Worm (Caenorhabditis elegans) whole organism, late embryonic: Measurements from ENCODE around the gene Y76B12C.6.

ENCODE experiments used
- C08G9.2 ChIP-seq: sonication (generic microtip); optimal IDR thresholded peaks from 2 replicates; lab custom pipeline; 2016; ENCODE audit warnings: mild to moderate bottlenecking, missing genetic modification characterization, moderate library complexity, missing compliant biosample characterization
- F13H6.1 ChIP-seq: sonication (generic microtip); optimal IDR thresholded peaks from 2 replicates; lab custom pipeline; 2016; ENCODE audit warnings: missing genetic modification characterization, missing compliant biosample characterization
- K09A11.1 ChIP-seq: sonication (generic microtip); optimal IDR thresholded peaks from 2 replicates; lab custom pipeline; 2017; ENCODE audit warnings: antibody characterized with exemption, mild to moderate bottlenecking, missing genetic modification characterization, missing compliant biosample characterization; ENCODE audit not compliant: insufficient read depth
- ahr-1 ChIP-seq: sonication (generic microtip); optimal IDR thresholded peaks from 2 replicates; lab custom pipeline; 2016; ENCODE audit warnings: missing genetic modification characterization, missing compliant biosample characterization
- ama-1 ChIP-seq: fragments of 150-350 bp; optimal IDR thresholded peaks from 2 replicates; lab custom pipeline; 2014
- ceh-14 ChIP-seq: sonication (generic microtip); optimal IDR thresholded peaks from 2 replicates; lab custom pipeline; 2016; ENCODE audit warnings: missing genotype, missing genetic modification characterization, missing compliant biosample characterization
- ceh-18 ChIP-seq: sonication (generic microtip); optimal IDR thresholded peaks from 2 replicates; lab custom pipeline; 2016; ENCODE audit warnings: missing genetic modification characterization, missing compliant biosample characterization
- ceh-19 ChIP-seq: fragments of 200-800 bp; sonication (Bioruptor generic); optimal IDR thresholded peaks from 2 replicates; lab custom pipeline; 2018; ENCODE audit warnings: mild to moderate bottlenecking, missing genetic modification characterization, missing compliant biosample characterization
- ceh-2 ChIP-seq: sonication (generic microtip); optimal IDR thresholded peaks from 2 replicates; lab custom pipeline; 2016; ENCODE audit warnings: missing genotype, missing genetic modification characterization, missing compliant biosample characterization
- ceh-22 ChIP-seq: sonication (generic microtip); optimal IDR thresholded peaks from 2 replicates; lab custom pipeline; 2017; ENCODE audit warnings: missing biosample characterization, missing genetic modification characterization
- ceh-30 ChIP-seq: fragments of 150-350 bp; optimal IDR thresholded peaks from 2 replicates; lab custom pipeline; 2014; ENCODE audit warnings: missing biosample characterization, missing genetic modification characterization
- ceh-31 ChIP-seq: sonication (generic microtip); optimal IDR thresholded peaks from 2 replicates; lab custom pipeline; 2016; ENCODE audit warnings: missing genetic modification characterization, missing compliant biosample characterization
- ceh-34 ChIP-seq: sonication (generic microtip); optimal IDR thresholded peaks from 2 replicates; lab custom pipeline; 2016; ENCODE audit warnings: mild to moderate bottlenecking, missing genetic modification characterization, missing compliant biosample characterization
- ceh-45 ChIP-seq: fragments of 200-800 bp; sonication (Bioruptor generic); IDR thresholded peaks from 2 replicates; pipeline ENCODE4 v1.3.6; 2022; ENCODE audit warnings: missing genetic modification reagents, missing genetic modification characterization, missing compliant biosample characterization
- ceh-48 ChIP-seq: sonication (generic microtip); optimal IDR thresholded peaks from 2 replicates; lab custom pipeline; 2016; ENCODE audit warnings: missing genetic modification characterization, inconsistent platforms, missing compliant biosample characterization
- ceh-6 ChIP-seq: fragments of 200-800 bp; sonication (Bioruptor generic); optimal IDR thresholded peaks from 2 replicates; lab custom pipeline; 2018; ENCODE audit warnings: mild to moderate bottlenecking, missing genetic modification characterization, missing compliant biosample characterization
- dmd-4 ChIP-seq: sonication (generic microtip); optimal IDR thresholded peaks from 2 replicates; lab custom pipeline; 2016; ENCODE audit warnings: borderline replicate concordance, missing genetic modification characterization, missing compliant biosample characterization
- dve-1 ChIP-seq: sonication (generic microtip); optimal IDR thresholded peaks from 2 replicates; lab custom pipeline; 2017; ENCODE audit warnings: antibody characterized with exemption, mild to moderate bottlenecking, missing genetic modification characterization, missing compliant biosample characterization
- elt-2 ChIP-seq: sonication (generic microtip); optimal IDR thresholded peaks from 2 replicates; lab custom pipeline; 2016; ENCODE audit warnings: missing genetic modification reagents, missing genetic modification characterization, missing compliant biosample characterization
- elt-4 ChIP-seq: sonication (generic microtip); optimal IDR thresholded peaks from 2 replicates; lab custom pipeline; 2016; ENCODE audit warnings: missing genetic modification characterization, missing compliant biosample characterization
- ets-4 ChIP-seq: sonication (generic microtip); optimal IDR thresholded peaks from 2 replicates; lab custom pipeline; 2016; ENCODE audit warnings: missing genetic modification characterization, missing compliant biosample characterization
- eyg-1 ChIP-seq: sonication (generic microtip); optimal IDR thresholded peaks from 2 replicates; lab custom pipeline; 2016; ENCODE audit warnings: missing genotype, missing genetic modification characterization, missing compliant biosample characterization
- fkh-10 ChIP-seq: fragments of 150-350 bp; optimal IDR thresholded peaks from 2 replicates; lab custom pipeline; 2014; ENCODE audit warnings: missing biosample characterization, missing genetic modification reagents, missing genetic modification characterization
- fkh-6 ChIP-seq: sonication (generic microtip); optimal IDR thresholded peaks from 2 replicates; lab custom pipeline; 2016; ENCODE audit warnings: missing genetic modification characterization, missing compliant biosample characterization
- gmeb-2 ChIP-seq: sonication (generic microtip); optimal IDR thresholded peaks from 2 replicates; lab custom pipeline; 2016; ENCODE audit warnings: missing genetic modification characterization, inconsistent platforms, missing compliant biosample characterization
- hlh-13 ChIP-seq: fragments of 200-800 bp; sonication (Bioruptor generic); optimal IDR thresholded peaks from 2 replicates; lab custom pipeline; 2018; ENCODE audit warnings: mild to moderate bottlenecking, missing genetic modification characterization, missing compliant biosample characterization
- hlh-15 ChIP-seq: sonication (generic microtip); optimal IDR thresholded peaks from 2 replicates; lab custom pipeline; 2016; ENCODE audit warnings: missing genetic modification characterization, missing compliant biosample characterization
- hlh-30 ChIP-seq: sonication (generic microtip); optimal IDR thresholded peaks from 2 replicates; lab custom pipeline; 2017; ENCODE audit warnings: antibody characterized with exemption, missing genetic modification characterization, missing compliant biosample characterization; ENCODE audit not compliant: insufficient read depth
- hlh-8 ChIP-seq: sonication (generic microtip); optimal IDR thresholded peaks from 2 replicates; lab custom pipeline; 2016; ENCODE audit warnings: missing genotype, missing genetic modification characterization, missing compliant biosample characterization
- lim-6 ChIP-seq: sonication (generic microtip); optimal IDR thresholded peaks from 2 replicates; lab custom pipeline; 2016; ENCODE audit warnings: missing genetic modification characterization, missing compliant biosample characterization
- lin-11 ChIP-seq: fragments of 200-800 bp; sonication (Bioruptor generic); optimal IDR thresholded peaks from 2 replicates; lab custom pipeline; 2018; ENCODE audit warnings: mild to moderate bottlenecking, missing genetic modification characterization, missing compliant biosample characterization
- nfya-1 ChIP-seq: sonication (generic microtip); optimal IDR thresholded peaks from 2 replicates; lab custom pipeline; 2017; ENCODE audit warnings: missing genetic modification characterization, mild to moderate bottlenecking, missing compliant biosample characterization, antibody characterized with exemption, moderate library complexity
- nhr-11 ChIP-seq: fragments of 150-350 bp; optimal IDR thresholded peaks from 2 replicates; lab custom pipeline; 2014; ENCODE audit warnings: missing biosample characterization, missing genetic modification characterization
- nhr-232 ChIP-seq: sonication (generic microtip); optimal IDR thresholded peaks from 2 replicates; lab custom pipeline; 2016; ENCODE audit warnings: missing genetic modification characterization, missing compliant biosample characterization
- npax-4 ChIP-seq: sonication (generic microtip); optimal IDR thresholded peaks from 2 replicates; lab custom pipeline; 2016; ENCODE audit warnings: missing genetic modification characterization, missing compliant biosample characterization
- odd-2 ChIP-seq: sonication (generic microtip); optimal IDR thresholded peaks from 2 replicates; lab custom pipeline; 2017; ENCODE audit warnings: antibody characterized with exemption, mild to moderate bottlenecking, missing genetic modification characterization, missing compliant biosample characterization
- pag-3 ChIP-seq: sonication (generic microtip); optimal IDR thresholded peaks from 2 replicates; lab custom pipeline; 2016; ENCODE audit warnings: missing compliant biosample characterization, missing genetic modification characterization, borderline replicate concordance
- pax-1 ChIP-seq: fragments of 150-350 bp; optimal IDR thresholded peaks from 2 replicates; lab custom pipeline; 2014; ENCODE audit warnings: missing biosample characterization, missing genetic modification characterization
- pha-2 ChIP-seq: sonication (generic microtip); optimal IDR thresholded peaks from 2 replicates; lab custom pipeline; 2017; ENCODE audit warnings: mild to moderate bottlenecking, missing genetic modification characterization, missing compliant biosample characterization
- pha-4 ChIP-seq: fragments of 150-350 bp; optimal IDR thresholded peaks from 2 replicates; lab custom pipeline; 2018; ENCODE audit warnings: missing biosample characterization, missing genetic modification reagents, missing genetic modification characterization
- ref-2 ChIP-seq: sonication (generic microtip); optimal IDR thresholded peaks from 2 replicates; lab custom pipeline; 2016; ENCODE audit warnings: missing genetic modification characterization, missing compliant biosample characterization
- rnt-1 ChIP-seq: sonication (generic microtip); optimal IDR thresholded peaks from 2 replicates; lab custom pipeline; 2016; ENCODE audit warnings: missing genetic modification characterization, missing compliant biosample characterization
- sdc-2 ChIP-seq: sonication (generic microtip); optimal IDR thresholded peaks from 2 replicates; lab custom pipeline; 2016; ENCODE audit warnings: missing genotype, missing genetic modification characterization, missing compliant biosample characterization
- sox-2 ChIP-seq: fragments of 200-800 bp; sonication (Bioruptor generic); IDR thresholded peaks from 2 replicates; pipeline ENCODE4 v1.3.6; 2022; ENCODE audit warnings: missing genetic modification reagents, missing genetic modification characterization, missing compliant biosample characterization
- sox-4 ChIP-seq: sonication (generic microtip); optimal IDR thresholded peaks from 2 replicates; lab custom pipeline; 2017; ENCODE audit warnings: mild to moderate bottlenecking, missing genetic modification characterization, inconsistent platforms, missing compliant biosample characterization
- syd-9 ChIP-seq: sonication (generic microtip); optimal IDR thresholded peaks from 2 replicates; lab custom pipeline; 2016; ENCODE audit warnings: mild to moderate bottlenecking, missing genetic modification characterization, moderate library complexity, missing compliant biosample characterization
- tbx-2 ChIP-seq: sonication (generic microtip); optimal IDR thresholded peaks from 2 replicates; lab custom pipeline; 2016; ENCODE audit warnings: missing genetic modification characterization, missing compliant biosample characterization
- tbx-7 ChIP-seq: sonication (generic microtip); optimal IDR thresholded peaks from 2 replicates; lab custom pipeline; 2016; ENCODE audit warnings: missing genotype, missing genetic modification characterization, missing compliant biosample characterization
- ttx-3 ChIP-seq: sonication (generic microtip); optimal IDR thresholded peaks from 2 replicates; lab custom pipeline; 2016; ENCODE audit warnings: missing genetic modification reagents, missing genetic modification characterization, missing compliant biosample characterization
- unc-3 ChIP-seq, 2 experiments: fragments of 200-800 bp in 1 of 2; sonication (Bioruptor generic) in 1 of 2; sonication (generic microtip) in 1 of 2; conservative IDR thresholded peaks in 1 of 2; optimal IDR thresholded peaks in 1 of 2; 2 replicates each; pipeline versions ENCODE4 v1.3.6 to Lab custom; 2016 to 2022; ENCODE audit warnings: missing compliant biosample characterization in 2 of 2, missing genetic modification characterization in 2 of 2, missing genetic modification reagents in 1 of 2
- unc-42 ChIP-seq: sonication (generic microtip); optimal IDR thresholded peaks from 2 replicates; lab custom pipeline; 2016; ENCODE audit warnings: missing genotype, missing genetic modification characterization, missing compliant biosample characterization
- unc-55 ChIP-seq: sonication (generic microtip); optimal IDR thresholded peaks from 2 replicates; lab custom pipeline; 2017; ENCODE audit warnings: missing biosample characterization, missing genetic modification reagents, missing genetic modification characterization
- zip-5 ChIP-seq: sonication (generic microtip); optimal IDR thresholded peaks from 2 replicates; lab custom pipeline; 2016; ENCODE audit warnings: missing genetic modification characterization, missing compliant biosample characterization

Y76B12C.6 gene

ce11 chrIV:1980961-1981446 is at the start of gene Y76B12C.6:
Gene Y76B12C.6 (plus strand): TSS chrIV:1981396.
- TF ChIP-seq nhr-11 (no peak), fkh-6 (tag; lab: Kevin White, UChicago) (peak; percentile 48), sox-2 (GFP tag; lab: Robert Waterston, UW) (no peak), dve-1 (tag; lab: Kevin White, UChicago) (no peak), gmeb-2 (tag; lab: Kevin White, UChicago) (peak; percentile 5), ceh-19 (GFP tag; lab: Kevin White, UChicago) (peak; percentile 2), pax-1 (tag; lab: Kevin White, UChicago) (no peak), hlh-15 (tag; lab: Kevin White, UChicago) (no peak), unc-3 (GFP tag; conservative IDR thresholded peaks at IDR 0.05; lab: Robert Waterston, UW) (no peak; the same call in 1 of the 2 replicates), unc-3 (tag; optimal IDR thresholded peaks at IDR 0.05; lab: Kevin White, UChicago) (peak; percentile 31), elt-2 (tag; lab: Kevin White, UChicago) (peak; percentile 73), ceh-31 (peak; percentile 39), dmd-4 (tag; lab: Kevin White, UChicago) (peak; percentile 33), ahr-1 (tag; lab: Kevin White, UChicago) (no peak), ref-2 (tag; lab: Kevin White, UChicago) (peak; percentile 26), ceh-18 (tag; lab: Kevin White, UChicago) (peak; percentile 7), lim-6 (tag; lab: Kevin White, UChicago) (no peak), ttx-3 (peak; percentile 60), sox-4 (tag; lab: Kevin White, UChicago) (peak; percentile 73), ceh-22 (tag; lab: Kevin White, UChicago) (no peak), syd-9 (tag; lab: Kevin White, UChicago) (no peak), tbx-2 (tag; lab: Kevin White, UChicago) (peak; percentile 79), tbx-7 (no peak), elt-4 (tag; lab: Kevin White, UChicago) (no peak), pha-4 (tag; lab: Kevin White, UChicago) (no peak), rnt-1 (tag; lab: Kevin White, UChicago) (peak; percentile 39), ceh-34 (no peak), ceh-45 (no peak), hlh-30 (no peak), nfya-1 (tag; lab: Kevin White, UChicago) (peak; percentile 7), ama-1 (lab: Kevin White, UChicago) (no peak), eyg-1 (tag; lab: Kevin White, UChicago) (no peak), ceh-30 (tag; lab: Kevin White, UChicago) (no peak), npax-4 (tag; lab: Kevin White, UChicago) (no peak), hlh-13 (GFP tag; lab: Kevin White, UChicago) (peak; percentile 34), F13H6.1 (peak; percentile 52), C08G9.2 (no peak), lin-11 (tag; lab: Kevin White, UChicago) (peak; percentile 60), odd-2 (no peak), ceh-6 (GFP tag; lab: Kevin White, UChicago) (peak; percentile 76), ceh-2 (tag; lab: Kevin White, UChicago) (peak; percentile 51), pag-3 (tag; lab: Kevin White, UChicago) (no peak), pha-2 (peak; percentile 18), unc-55 (GFP tag; lab: Kevin White, UChicago) (no peak), ceh-48 (tag; lab: Kevin White, UChicago) (no peak), hlh-8 (no peak), zip-5 (tag; lab: Kevin White, UChicago) (peak; percentile 17), ets-4 (tag; lab: Kevin White, UChicago) (no peak), nhr-232 (tag; lab: Kevin White, UChicago) (peak; percentile 48), unc-42 (tag; lab: Kevin White, UChicago) (peak; percentile 61), ceh-14 (tag; lab: Kevin White, UChicago) (peak; percentile 52), sdc-2 (tag; lab: Kevin White, UChicago) (no peak), fkh-10 (GFP tag; lab: Kevin White, UChicago) (no peak), K09A11.1 (tag; lab: Kevin White, UChicago) (no peak)
